Worm (Caenorhabditis elegans) whole organism, L3 larva: Measurements from ENCODE around the gene Y57G11C.5.

Experiments
- hmg-11 ChIP-seq: sonication (generic microtip); optimal IDR thresholded peaks from 2 replicates; lab custom pipeline; 2016; ENCODE audit warnings: missing genetic modification characterization, missing compliant biosample characterization
- lin-39 ChIP-seq: fragments of 150-350 bp; optimal IDR thresholded peaks from 2 replicates; lab custom pipeline; 2018; ENCODE audit warnings: missing biosample characterization, missing genetic modification reagents, missing genetic modification characterization
- nhr-76 ChIP-seq: fragments of 150-350 bp; sonication (generic microtip); optimal IDR thresholded peaks from 5 replicates; lab custom pipeline; 2014; ENCODE audit warnings: missing biosample characterization, missing genetic modification characterization
- pha-4 ChIP-seq: fragments of 150-350 bp; optimal IDR thresholded peaks from 2 replicates; lab custom pipeline; 2014; ENCODE audit warnings: missing biosample characterization, missing genetic modification reagents, missing genetic modification characterization
- skn-1 ChIP-seq: fragments of 150-350 bp; optimal IDR thresholded peaks from 2 replicates; lab custom pipeline; 2014; ENCODE audit warnings: missing biosample characterization, missing genetic modification characterization
- snpc-4 ChIP-seq: fragments of 150-350 bp; optimal IDR thresholded peaks from 2 replicates; lab custom pipeline; 2014; ENCODE audit warnings: missing biosample characterization, missing genetic modification characterization

- TF ChIP-seq skn-1 (tag; lab: Kevin White, UChicago) (no peak), snpc-4 (tag; lab: Kevin White, UChicago) (no peak), pha-4 (tag; lab: Kevin White, UChicago) (no peak), lin-39 (no peak), nhr-76 (tag; lab: Kevin White, UChicago) (no peak), hmg-11 (tag; lab: Kevin White, UChicago) (no peak)
These were observed 36.0 kb downstream of the Y57G11C.5 start for ce11 chrIV:14729272-14729671.
